Worm (Caenorhabditis elegans) whole organism, L3 larva: ENCODE measurements around the gene pha-4.

Experiments used
- aly-2 ChIP-seq: fragments of 150-350 bp; optimal IDR thresholded peaks from 2 replicates; lab custom pipeline; 2014; ENCODE audit warnings: missing biosample characterization, missing genetic modification characterization
- ama-1 ChIP-seq: fragments of 150-350 bp; optimal IDR thresholded peaks from 2 replicates; lab custom pipeline; 2018
- ceh-28 ChIP-seq: fragments of 150-350 bp; optimal IDR thresholded peaks from 2 replicates; lab custom pipeline; 2014; ENCODE audit warnings: missing biosample characterization, missing genetic modification reagents, missing genetic modification characterization
- ceh-9 ChIP-seq: sonication (generic microtip); optimal IDR thresholded peaks from 2 replicates; lab custom pipeline; 2018; ENCODE audit warnings: missing biosample characterization, missing genetic modification characterization
- fos-1 ChIP-seq: fragments of 150-350 bp; optimal IDR thresholded peaks from 2 replicates; lab custom pipeline; 2014; ENCODE audit warnings: missing biosample characterization, missing genetic modification characterization
- mml-1 ChIP-seq: fragments of 150-350 bp; sonication (generic microtip); optimal IDR thresholded peaks from 3 replicates; lab custom pipeline; 2014; ENCODE audit warnings: missing biosample characterization, missing genetic modification characterization
- nhr-237 ChIP-seq: fragments of 150-350 bp; optimal IDR thresholded peaks from 2 replicates; lab custom pipeline; 2014; ENCODE audit warnings: missing biosample characterization, missing genetic modification characterization
- nhr-28 ChIP-seq: fragments of 150-350 bp; optimal IDR thresholded peaks from 2 replicates; lab custom pipeline; 2014; ENCODE audit warnings: missing biosample characterization, missing genetic modification characterization
- skn-1 ChIP-seq: fragments of 150-350 bp; optimal IDR thresholded peaks from 2 replicates; lab custom pipeline; 2014; ENCODE audit warnings: missing biosample characterization, missing genetic modification characterization
- tbx-2 ChIP-seq: sonication (generic microtip); optimal IDR thresholded peaks from 2 replicates; lab custom pipeline; 2016; ENCODE audit warnings: mild to moderate bottlenecking, missing genetic modification characterization, missing compliant biosample characterization
- unc-62 ChIP-seq: fragments of 150-350 bp; sonication (generic microtip); optimal IDR thresholded peaks from 4 replicates; lab custom pipeline; 2014; ENCODE audit warnings: missing biosample characterization, missing genetic modification reagents, missing genetic modification characterization

- TF ChIP-seq unc-62 (GFP tag; lab: Kevin White, UChicago) (no peak), aly-2 (tag; lab: Kevin White, UChicago) (no peak), fos-1 (no peak), nhr-28 (no peak), mml-1 (no peak), nhr-237 (tag; lab: Kevin White, UChicago) (no peak), skn-1 (no peak), ceh-9 (tag; lab: Kevin White, UChicago) (no peak), tbx-2 (tag; lab: Kevin White, UChicago) (no peak), ceh-28 (tag; lab: Kevin White, UChicago) (no peak), ama-1 (no peak)
Observed at ce11 chrV:20722447-20722846, 30.4 kb upstream of the pha-4 start.
